Worm (Caenorhabditis elegans) whole organism, young adult: ENCODE measurements around the gene C12D8.20.

ENCODE experiments used
- B0035.1 ChIP-seq: sonication (generic microtip); optimal IDR thresholded peaks from 2 replicates; lab custom pipeline; 2016; ENCODE audit warnings: missing genetic modification characterization, mild to moderate bottlenecking, missing compliant biosample characterization, missing genotype, missing genetic modification reagents
- F33H1.4 ChIP-seq: fragments of 200-800 bp; sonication (Bioruptor generic); IDR thresholded peaks from 2 replicates; pipeline ENCODE4 v1.3.6; 2022; ENCODE audit warnings: missing genetic modification reagents, missing genetic modification characterization, missing compliant biosample characterization
- F57A8.1 ChIP-seq: fragments of 200-800 bp; sonication (Bioruptor generic); optimal IDR thresholded peaks from 2 replicates; lab custom pipeline; 2018; ENCODE audit warnings: mild to moderate bottlenecking, missing genetic modification characterization, moderate library complexity, missing compliant biosample characterization
- F57C9.4 ChIP-seq: sonication (generic microtip); optimal IDR thresholded peaks from 2 replicates; lab custom pipeline; 2017; ENCODE audit warnings: mild to moderate bottlenecking, missing genetic modification characterization, missing compliant biosample characterization
- Y53G8AR.9 ChIP-seq: fragments of 200-800 bp; sonication (Bioruptor generic); conservative IDR thresholded peaks from 2 replicates; pipeline ENCODE4 v1.3.6; 2022; ENCODE audit warnings: missing genetic modification reagents, missing genetic modification characterization, missing compliant biosample characterization
- Y79H2A.3 ChIP-seq: fragments of 200-800 bp; sonication (Bioruptor generic); conservative IDR thresholded peaks from 2 replicates; pipeline ENCODE4 v1.3.6; 2022; ENCODE audit warnings: missing genetic modification reagents, missing genetic modification characterization, missing compliant biosample characterization
- attf-3 ChIP-seq: fragments of 200-800 bp; sonication (Bioruptor generic); conservative IDR thresholded peaks from 2 replicates; pipeline ENCODE4 v1.3.6; 2022; ENCODE audit warnings: missing genetic modification reagents, missing genetic modification characterization, missing compliant biosample characterization
- dox-1 ChIP-seq: fragments of 200-800 bp; sonication (Bioruptor generic); IDR thresholded peaks from 2 replicates; pipeline ENCODE4 v1.3.6; 2022; ENCODE audit warnings: missing genetic modification reagents, missing genetic modification characterization, missing compliant biosample characterization
- lir-1 ChIP-seq: fragments of 200-800 bp; sonication (Bioruptor generic); conservative IDR thresholded peaks from 2 replicates; pipeline ENCODE4 v1.3.6; 2022; ENCODE audit warnings: missing genetic modification reagents, missing genetic modification characterization, missing compliant biosample characterization
- madf-10 ChIP-seq: sonication (generic microtip); optimal IDR thresholded peaks from 2 replicates; lab custom pipeline; 2016; ENCODE audit warnings: mild to moderate bottlenecking, missing genetic modification characterization, missing compliant biosample characterization
- mcd-1 ChIP-seq: fragments of 200-800 bp; sonication (Bioruptor generic); IDR thresholded peaks from 2 replicates; pipeline ENCODE4 v1.3.6; 2022; ENCODE audit warnings: missing genetic modification reagents, missing genetic modification characterization, missing compliant biosample characterization
- nhr-27 ChIP-seq: fragments of 200-800 bp; sonication (Bioruptor generic); optimal IDR thresholded peaks from 2 replicates; lab custom pipeline; 2018; ENCODE audit warnings: mild to moderate bottlenecking, missing genetic modification characterization, moderate library complexity, missing compliant biosample characterization
- pha-4 ChIP-seq: fragments of 150-350 bp; sonication (generic microtip); optimal IDR thresholded peaks from 2 replicates; lab custom pipeline; 2014; ENCODE audit warnings: missing biosample characterization, missing genetic modification reagents, missing genetic modification characterization
- rec-8 ChIP-seq, 2 experiments: sonication (generic microtip); optimal IDR thresholded peaks; 2 replicates each; lab custom pipeline; 2016; ENCODE audit warnings: mild to moderate bottlenecking in 2 of 2, missing genetic modification characterization in 2 of 2, missing genetic modification reagents in 2 of 2, missing genotype in 2 of 2, missing biosample characterization in 1 of 2, missing compliant biosample characterization in 1 of 2, moderate library complexity in 1 of 2
- somi-1 ChIP-seq: fragments of 200-800 bp; sonication (Bioruptor generic); optimal IDR thresholded peaks from 2 replicates; lab custom pipeline; 2018; ENCODE audit warnings: mild to moderate bottlenecking, missing genetic modification characterization, missing compliant biosample characterization
- tbx-9 ChIP-seq: sonication (generic microtip); optimal IDR thresholded peaks from 2 replicates; lab custom pipeline; 2016; ENCODE audit warnings: borderline replicate concordance, missing genetic modification characterization, inconsistent platforms, missing compliant biosample characterization
- unc-130 ChIP-seq: sonication (generic microtip); optimal IDR thresholded peaks from 2 replicates; lab custom pipeline; 2016; ENCODE audit warnings: missing genetic modification reagents, missing genetic modification characterization, missing compliant biosample characterization
- zfh-2 ChIP-seq: fragments of 200-800 bp; sonication (Bioruptor generic); conservative IDR thresholded peaks from 2 replicates; pipeline ENCODE4 v1.3.6; 2022; ENCODE audit warnings: missing genetic modification reagents, missing genetic modification characterization, missing compliant biosample characterization
- ztf-18 ChIP-seq: sonication (generic microtip); optimal IDR thresholded peaks from 2 replicates; lab custom pipeline; 2016; ENCODE audit warnings: missing genotype, mild to moderate bottlenecking, missing genetic modification characterization, missing compliant biosample characterization

Gene C12D8.20

ce11 chrV:10270214-10270613, 48.1 kb downstream of the C12D8.20 start, which contains the start of gene ric-4:
Gene ric-4, minus strand, starts transcription at chrV:10270314.
- TF ChIP-seq Y53G8AR.9 (GFP tag; lab: Robert Waterston, UW) (no peak), unc-130 (GFP tag; lab: Kevin White, UChicago) (no peak), madf-10 (no peak), rec-8 (tag; optimal IDR thresholded peaks at IDR 0.05; lab: Kevin White, UChicago) (no peak), somi-1 (no peak), mcd-1 (no peak), dox-1 (GFP tag; lab: Robert Waterston, UW) (no peak), tbx-9 (tag; lab: Kevin White, UChicago) (no peak), F57A8.1 (no peak), nhr-27 (tag; lab: Kevin White, UChicago) (no peak), pha-4 (tag; lab: Kevin White, UChicago) (no peak), F57C9.4 (tag; lab: Kevin White, UChicago) (no peak), attf-3 (no peak), zfh-2 (GFP tag; lab: Robert Waterston, UW) (no peak), Y79H2A.3 (GFP tag; lab: Robert Waterston, UW) (no peak), lir-1 (no peak), ztf-18 (tag; lab: Kevin White, UChicago) (no peak), F33H1.4 (GFP tag; lab: Robert Waterston, UW) (no peak), B0035.1 (no peak)
